Worm (Caenorhabditis elegans) whole organism, young adult: Measurements from ENCODE around the gene F30H5.5.
"Not testable (repeated sequence)": the region's sequence is repeated elsewhere in the genome, so short reads cannot be mapped to it uniquely, and the experiment has no call there.

ENCODE experiments used
- dpl-1 ChIP-seq: fragments of 150-350 bp; optimal IDR thresholded peaks from 2 replicates; lab custom pipeline; 2014; ENCODE audit warnings: missing biosample characterization, missing genetic modification reagents, missing genetic modification characterization
- madf-8 ChIP-seq: fragments of 200-800 bp; sonication (Bioruptor generic); conservative IDR thresholded peaks from 2 replicates; pipeline ENCODE4 v1.3.6; 2022; ENCODE audit warnings: missing genetic modification reagents, missing genetic modification characterization, missing compliant biosample characterization
- sea-2 ChIP-seq: fragments of 200-800 bp; sonication (Bioruptor generic); IDR thresholded peaks from 2 replicates; pipeline ENCODE4 v1.3.6; 2022; ENCODE audit warnings: missing genetic modification characterization, missing compliant biosample characterization
- snpc-1.1 ChIP-seq: sonication (generic microtip); optimal IDR thresholded peaks from 2 replicates; lab custom pipeline; 2017; ENCODE audit warnings: missing genetic modification characterization, mild to moderate bottlenecking, missing compliant biosample characterization, antibody characterized with exemption, moderate library complexity, missing genotype, missing genetic modification reagents; ENCODE audit not compliant: insufficient read depth

DNA sequence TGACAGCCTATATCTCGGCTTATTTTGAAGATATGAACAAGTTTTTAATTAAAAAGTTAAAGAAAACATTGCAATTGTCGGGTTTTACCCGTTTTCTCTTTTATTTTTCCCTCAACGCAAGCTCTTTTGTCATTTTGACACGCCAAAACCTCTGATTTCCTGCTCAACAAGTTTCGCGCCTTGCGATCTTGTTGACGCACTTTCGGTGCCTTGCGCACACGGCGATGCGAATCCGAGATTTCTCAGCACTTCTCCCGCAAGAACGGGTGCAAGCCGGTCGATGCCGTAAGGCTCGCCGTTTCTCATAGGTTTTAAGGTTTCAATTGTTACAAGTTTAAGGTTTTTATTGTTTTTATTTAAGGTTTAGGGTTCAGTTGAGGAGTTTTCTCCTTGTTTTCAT, 47.7 kb downstream of the F30H5.5 start:
- TF ChIP-seq snpc-1.1; madf-8 (GFP tag; lab: Robert Waterston, UW); sea-2 (GFP tag; lab: Robert Waterston, UW); dpl-1 (GFP tag; lab: Kevin White, UChicago): not testable (repeated sequence)
